Worm (Caenorhabditis elegans) whole organism, L4 larva: ENCODE measurements around the gene kin-9.

Experiments
- D1046.2 ChIP-seq: fragments of 200-800 bp; sonication (Bioruptor generic); IDR thresholded peaks from 2 replicates; pipeline ENCODE4 v1.3.6; 2022; ENCODE audit warnings: missing genetic modification characterization, missing compliant biosample characterization
- F26F4.8 ChIP-seq: fragments of 200-800 bp; sonication (Bioruptor generic); conservative IDR thresholded peaks from 2 replicates; pipeline ENCODE4 v1.3.6; 2022; ENCODE audit warnings: missing genetic modification characterization, missing compliant biosample characterization
- F37D6.2 ChIP-seq: sonication (generic microtip); optimal IDR thresholded peaks from 2 replicates; lab custom pipeline; 2016; ENCODE audit warnings: mild to moderate bottlenecking, missing genetic modification characterization, missing compliant biosample characterization
- F44E2.7 ChIP-seq: fragments of 200-800 bp; sonication (Bioruptor generic); IDR thresholded peaks from 2 replicates; pipeline ENCODE4 v2.1.2; 2022; ENCODE audit warnings: missing genetic modification characterization, missing compliant biosample characterization
- F49E8.2 ChIP-seq: sonication (generic microtip); optimal IDR thresholded peaks from 2 replicates; lab custom pipeline; 2016; ENCODE audit warnings: missing compliant biosample characterization, mild to moderate bottlenecking, missing genetic modification characterization, borderline replicate concordance
- R02D3.7 ChIP-seq: fragments of 150-350 bp; sonication (generic microtip); optimal IDR thresholded peaks from 3 replicates; lab custom pipeline; 2014; ENCODE audit warnings: missing biosample characterization, missing genetic modification characterization
- T20F7.1 ChIP-seq: fragments of 200-800 bp; sonication (Bioruptor generic); optimal IDR thresholded peaks from 2 replicates; lab custom pipeline; 2018; ENCODE audit warnings: mild to moderate bottlenecking, missing genetic modification characterization, missing compliant biosample characterization
- Y5F2A.4 ChIP-seq: fragments of 200-800 bp; sonication (Bioruptor generic); optimal IDR thresholded peaks from 2 replicates; lab custom pipeline; 2018; ENCODE audit warnings: mild to moderate bottlenecking, missing genetic modification characterization, missing compliant biosample characterization
- ZK337.2 ChIP-seq: fragments of 200-800 bp; sonication (Bioruptor generic); IDR thresholded peaks from 2 replicates; pipeline ENCODE4 v1.3.6; 2022; ENCODE audit warnings: missing genetic modification reagents, missing genetic modification characterization, missing compliant biosample characterization
- ZK546.5 ChIP-seq, 2 experiments: sonication (generic microtip); optimal IDR thresholded peaks; 2 replicates each; lab custom pipeline; 2017; ENCODE audit warnings: missing biosample characterization in 2 of 2, missing genetic modification characterization in 2 of 2
- ama-1 ChIP-seq: fragments of 150-350 bp; optimal IDR thresholded peaks from 2 replicates; lab custom pipeline; 2014; ENCODE audit warnings: inconsistent platforms, mixed read lengths
- arid-1 ChIP-seq: fragments of 200-800 bp; sonication (Bioruptor generic); conservative IDR thresholded peaks from 2 replicates; pipeline ENCODE4 v1.3.6; 2022; ENCODE audit warnings: missing genetic modification reagents, missing genetic modification characterization, missing compliant biosample characterization
- ceh-32 ChIP-seq: sonication (generic microtip); optimal IDR thresholded peaks from 2 replicates; lab custom pipeline; 2016; ENCODE audit warnings: mild to moderate bottlenecking, missing genetic modification characterization, missing compliant biosample characterization; ENCODE audit not compliant: poor library complexity
- ceh-44 ChIP-seq: fragments of 200-800 bp; sonication (Bioruptor generic); IDR thresholded peaks from 2 replicates; pipeline ENCODE4 v1.3.6; 2022; ENCODE audit warnings: missing genetic modification reagents, missing genetic modification characterization, missing compliant biosample characterization
- ces-1 ChIP-seq: fragments of 150-350 bp; sonication (generic microtip); optimal IDR thresholded peaks from 4 replicates; lab custom pipeline; 2014; ENCODE audit warnings: missing biosample characterization, missing genetic modification reagents, missing genetic modification characterization
- cey-2 ChIP-seq: sonication (generic microtip); optimal IDR thresholded peaks from 3 replicates; lab custom pipeline; 2017; ENCODE audit warnings: missing genetic modification characterization, mild to moderate bottlenecking, missing compliant biosample characterization, antibody characterized with exemption, borderline replicate concordance; ENCODE audit not compliant: insufficient read depth
- daf-16 ChIP-seq, 3 experiments: sonication (generic microtip); optimal IDR thresholded peaks; 2 replicates each; lab custom pipeline; 2016 to 2017; ENCODE audit warnings: missing genetic modification characterization in 3 of 3, missing genetic modification reagents in 3 of 3, mild to moderate bottlenecking in 2 of 3, missing compliant biosample characterization in 2 of 3, missing biosample characterization in 1 of 3, moderate library complexity in 1 of 3
- dmd-6 ChIP-seq: fragments of 200-800 bp; sonication (Bioruptor generic); IDR thresholded peaks from 2 replicates; pipeline ENCODE4 v1.3.6; 2022; ENCODE audit warnings: missing genetic modification reagents, missing genetic modification characterization, missing compliant biosample characterization
- dmd-8 ChIP-seq: fragments of 200-800 bp; sonication (Bioruptor generic); IDR thresholded peaks from 2 replicates; pipeline ENCODE4 v1.3.6; 2022; ENCODE audit warnings: missing genetic modification characterization, missing compliant biosample characterization
- dpl-1 ChIP-seq: fragments of 150-350 bp; optimal IDR thresholded peaks from 2 replicates; lab custom pipeline; 2014; ENCODE audit warnings: missing biosample characterization, missing genetic modification reagents, missing genetic modification characterization
- egl-27 ChIP-seq: sonication (generic microtip); optimal IDR thresholded peaks from 3 replicates; lab custom pipeline; 2017; ENCODE audit warnings: missing biosample characterization, missing genetic modification reagents, missing genetic modification characterization
- egl-43 ChIP-seq: fragments of 200-800 bp; sonication (Bioruptor generic); IDR thresholded peaks from 2 replicates; pipeline ENCODE4 v1.3.6; 2022; ENCODE audit warnings: missing genetic modification reagents, missing genetic modification characterization, missing compliant biosample characterization
- fos-1 ChIP-seq: fragments of 150-350 bp; optimal IDR thresholded peaks from 2 replicates; lab custom pipeline; 2014; ENCODE audit warnings: missing biosample characterization, missing genetic modification characterization
- gei-8 ChIP-seq: fragments of 200-800 bp; sonication (Bioruptor generic); optimal IDR thresholded peaks from 2 replicates; lab custom pipeline; 2018; ENCODE audit warnings: mild to moderate bottlenecking, missing genetic modification characterization, missing compliant biosample characterization
- hlh-11 ChIP-seq: fragments of 200-800 bp; sonication (Bioruptor generic); optimal IDR thresholded peaks from 2 replicates; lab custom pipeline; 2018; ENCODE audit warnings: mild to moderate bottlenecking, missing genetic modification characterization, missing compliant biosample characterization
- hmg-1.1 ChIP-seq: fragments of 200-800 bp; sonication (Bioruptor generic); IDR thresholded peaks from 2 replicates; pipeline ENCODE4 v1.3.6; 2022; ENCODE audit warnings: missing genetic modification reagents, missing genetic modification characterization, missing compliant biosample characterization
- lim-7 ChIP-seq: fragments of 200-800 bp; sonication (Bioruptor generic); IDR thresholded peaks from 2 replicates; pipeline ENCODE4 v1.3.6; 2022; ENCODE audit warnings: missing genetic modification characterization, missing compliant biosample characterization
- lin-13 ChIP-seq: fragments of 150-350 bp; optimal IDR thresholded peaks from 2 replicates; lab custom pipeline; 2014; ENCODE audit warnings: missing biosample characterization, missing genetic modification reagents, missing genetic modification characterization
- lin-29 ChIP-seq: fragments of 200-800 bp; sonication (Bioruptor generic); IDR thresholded peaks from 2 replicates; pipeline ENCODE4 v1.3.6; 2022; ENCODE audit warnings: missing genetic modification reagents, missing genetic modification characterization, missing compliant biosample characterization
- lin-39 ChIP-seq: fragments of 150-350 bp; optimal IDR thresholded peaks from 2 replicates; lab custom pipeline; 2014; ENCODE audit warnings: missing biosample characterization, missing genetic modification reagents, missing genetic modification characterization
- madf-5 ChIP-seq, 2 experiments: fragments of 200-800 bp; sonication (Bioruptor generic); IDR thresholded peaks; 2 replicates each; pipeline ENCODE4 v1.3.6; 2022; ENCODE audit warnings: missing compliant biosample characterization in 2 of 2, missing genetic modification characterization in 2 of 2
- madf-9 ChIP-seq: fragments of 200-800 bp; sonication (Bioruptor generic); conservative IDR thresholded peaks from 2 replicates; pipeline ENCODE4 v1.3.6; 2022; ENCODE audit warnings: missing genetic modification reagents, missing genetic modification characterization, missing compliant biosample characterization
- mes-2 ChIP-seq: sonication (generic microtip); optimal IDR thresholded peaks from 2 replicates; lab custom pipeline; 2016; ENCODE audit warnings: missing genotype, mild to moderate bottlenecking, missing genetic modification characterization, missing compliant biosample characterization; ENCODE audit not compliant: poor library complexity, severe bottlenecking
- mxl-2 ChIP-seq: fragments of 200-800 bp; sonication (Bioruptor generic); conservative IDR thresholded peaks from 2 replicates; pipeline ENCODE4 v1.3.6; 2022; ENCODE audit warnings: missing genetic modification reagents, missing genetic modification characterization, missing compliant biosample characterization
- nhr-10 ChIP-seq: fragments of 150-350 bp; optimal IDR thresholded peaks from 2 replicates; lab custom pipeline; 2014; ENCODE audit warnings: missing biosample characterization, missing genetic modification characterization
- nhr-11 ChIP-seq: fragments of 150-350 bp; optimal IDR thresholded peaks from 2 replicates; lab custom pipeline; 2014; ENCODE audit warnings: missing biosample characterization, missing genetic modification characterization
- nhr-111 ChIP-seq: fragments of 200-800 bp; sonication (Bioruptor generic); optimal IDR thresholded peaks from 2 replicates; lab custom pipeline; 2018; ENCODE audit warnings: mild to moderate bottlenecking, missing genetic modification characterization, missing compliant biosample characterization
- nhr-237 ChIP-seq: sonication (generic microtip); optimal IDR thresholded peaks from 2 replicates; lab custom pipeline; 2017; ENCODE audit warnings: missing biosample characterization, missing genetic modification characterization
- nhr-25 ChIP-seq: sonication (generic microtip); optimal IDR thresholded peaks from 2 replicates; lab custom pipeline; 2017; ENCODE audit warnings: missing genetic modification characterization, mild to moderate bottlenecking, missing compliant biosample characterization, antibody characterized with exemption, moderate library complexity, borderline replicate concordance; ENCODE audit not compliant: insufficient read depth
- nhr-41 ChIP-seq: fragments of 200-800 bp; sonication (Bioruptor generic); IDR thresholded peaks from 2 replicates; pipeline ENCODE4 v1.3.6; 2022; ENCODE audit warnings: missing genetic modification reagents, missing genetic modification characterization, missing compliant biosample characterization
- pqm-1 ChIP-seq: sonication (generic microtip); optimal IDR thresholded peaks from 2 replicates; lab custom pipeline; 2017; ENCODE audit warnings: missing biosample characterization, missing genetic modification characterization
- skn-1 ChIP-seq: fragments of 150-350 bp; optimal IDR thresholded peaks from 2 replicates; lab custom pipeline; 2014; ENCODE audit warnings: missing biosample characterization, missing genetic modification characterization
- snpc-1.2 ChIP-seq: fragments of 200-800 bp; sonication (Bioruptor generic); IDR thresholded peaks from 2 replicates; pipeline ENCODE4 v1.3.6; 2022; ENCODE audit warnings: missing genetic modification reagents, missing genetic modification characterization, missing compliant biosample characterization
- spr-1 ChIP-seq: sonication (generic microtip); optimal IDR thresholded peaks from 2 replicates; lab custom pipeline; 2016; ENCODE audit warnings: mild to moderate bottlenecking, missing genetic modification characterization, missing compliant biosample characterization
- spr-3 ChIP-seq: fragments of 200-800 bp; sonication (Bioruptor generic); optimal IDR thresholded peaks from 2 replicates; lab custom pipeline; 2018; ENCODE audit warnings: mild to moderate bottlenecking, missing genetic modification characterization, missing compliant biosample characterization
- tra-1 ChIP-seq: fragments of 200-800 bp; sonication (Bioruptor generic); IDR thresholded peaks from 2 replicates; pipeline ENCODE4 v1.3.6; 2022; ENCODE audit warnings: missing genetic modification reagents, missing genetic modification characterization, missing compliant biosample characterization
- unc-39 ChIP-seq: sonication (generic microtip); optimal IDR thresholded peaks from 2 replicates; lab custom pipeline; 2017; ENCODE audit warnings: missing biosample characterization, missing genetic modification characterization
- unc-62 ChIP-seq, 3 experiments: fragments of 150-350 bp in 1 of 3; sonication (generic microtip); optimal IDR thresholded peaks in 2 of 3; peaks in 1 of 3; 1 replicate in 1 of 3; 2 replicates in 2 of 3; lab custom pipeline; 2014 to 2017; ENCODE audit warnings: missing biosample characterization in 3 of 3, missing genetic modification characterization in 3 of 3, missing genetic modification reagents in 3 of 3, missing genotype in 1 of 3
- zag-1 ChIP-seq: fragments of 150-350 bp; optimal IDR thresholded peaks from 2 replicates; lab custom pipeline; 2014; ENCODE audit warnings: missing biosample characterization, missing genetic modification characterization

The kin-9 gene

DNA sequence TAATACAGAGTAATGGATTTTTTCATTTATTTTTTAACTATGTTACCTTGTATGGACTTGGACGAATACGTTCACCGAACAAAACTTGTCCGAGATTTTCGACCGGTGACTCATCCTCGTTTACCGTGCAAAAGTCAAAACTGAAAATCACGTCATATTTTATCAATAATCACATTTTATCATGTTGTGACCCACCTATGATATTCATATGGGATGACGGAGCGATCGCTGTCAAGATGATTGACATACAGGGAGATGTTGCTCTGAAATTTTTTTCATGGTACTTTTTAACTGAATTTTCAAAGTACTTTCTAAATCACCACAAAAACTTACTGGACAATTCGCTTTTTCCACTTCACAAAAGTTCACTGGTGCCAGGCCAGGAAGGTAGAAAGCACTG, 10.9 kb upstream of the kin-9 start:
- TF ChIP-seq dmd-6 (peak; percentile 81), F44E2.7 (GFP tag; lab: Robert Waterston, UW) (no peak)

- TF ChIP-seq nhr-10 (tag; lab: Kevin White, UChicago): no peak
- no peak for TF ChIP-seq lin-29
- no peak for TF ChIP-seq ceh-44
- TF ChIP-seq D1046.2: no peak
- TF ChIP-seq Y5F2A.4 (GFP tag; lab: Kevin White, UChicago): no peak
- TF ChIP-seq ces-1 (GFP tag; lab: Kevin White, UChicago): no peak
- no peak for TF ChIP-seq egl-43 (GFP tag; lab: Robert Waterston, UW)
- TF ChIP-seq nhr-41 (GFP tag; lab: Robert Waterston, UW): no peak
- no peak for TF ChIP-seq hmg-1.1 (GFP tag; lab: Robert Waterston, UW)
- no peak for TF ChIP-seq ama-1 (lab: Kevin White, UChicago)
- TF ChIP-seq cey-2 (tag; lab: Kevin White, UChicago): no peak
- peak; percentile 59 for TF ChIP-seq dpl-1 (GFP tag; lab: Kevin White, UChicago)
- no peak for TF ChIP-seq ZK546.5 (tag; optimal IDR thresholded peaks at IDR 0.05; lab: Kevin White, UChicago)
- TF ChIP-seq F49E8.2 (tag; lab: Kevin White, UChicago): no peak
- TF ChIP-seq lin-39 (tag; lab: Kevin White, UChicago): no peak
- TF ChIP-seq unc-39 (tag; lab: Kevin White, UChicago): no peak
- no peak for TF ChIP-seq nhr-237 (tag; lab: Kevin White, UChicago)
- TF ChIP-seq spr-3 (GFP tag; lab: Kevin White, UChicago): no peak
- no peak for TF ChIP-seq pqm-1
- TF ChIP-seq hlh-11 (tag; lab: Kevin White, UChicago): peak; percentile 32
- TF ChIP-seq zag-1: no peak
- TF ChIP-seq madf-5 (GFP tag; IDR thresholded peaks at IDR 0.05; lab: Robert Waterston, UW): no peak
- TF ChIP-seq lin-13 (GFP tag; lab: Kevin White, UChicago): peak; percentile 26
- no peak for TF ChIP-seq spr-1
- TF ChIP-seq egl-27: no peak
- peak; percentile 53 for TF ChIP-seq R02D3.7
- TF ChIP-seq T20F7.1 (GFP tag; lab: Kevin White, UChicago): no peak
- no peak for TF ChIP-seq skn-1
- no peak for TF ChIP-seq F37D6.2 (tag; lab: Kevin White, UChicago)
- TF ChIP-seq mxl-2: no peak
- TF ChIP-seq ceh-32 (tag; lab: Kevin White, UChicago): no peak
- TF ChIP-seq lim-7 (GFP tag; lab: Robert Waterston, UW): no peak
- no peak for TF ChIP-seq daf-16 (GFP tag; optimal IDR thresholded peaks at IDR 0.05; lab: Kevin White, UChicago)
- TF ChIP-seq daf-16 (tag; optimal IDR thresholded peaks at IDR 0.05; lab: Kevin White, UChicago): peak; percentile 51
- no peak for TF ChIP-seq ZK337.2
- TF ChIP-seq madf-9: no peak
- TF ChIP-seq nhr-11 (tag; lab: Kevin White, UChicago): no peak
- no peak for TF ChIP-seq fos-1 (tag; lab: Kevin White, UChicago)
- TF ChIP-seq arid-1 (GFP tag; lab: Robert Waterston, UW): 0 out of 2 replicates have a peak, but pooled peaks have one; percentile 15
- no peak for TF ChIP-seq dmd-8 (GFP tag; lab: Robert Waterston, UW)
- TF ChIP-seq nhr-25: peak; percentile 7
- no peak for TF ChIP-seq tra-1 (GFP tag; lab: Robert Waterston, UW)
- TF ChIP-seq snpc-1.2: no peak
- no peak for TF ChIP-seq nhr-111
- TF ChIP-seq gei-8: no peak
- TF ChIP-seq F26F4.8: no peak
- TF ChIP-seq unc-62 (GFP tag; optimal IDR thresholded peaks at IDR 0.05 in 1 of 2; lab: Kevin White, UChicago): no peak
- no peak for TF ChIP-seq unc-62 (tag; optimal IDR thresholded peaks at IDR 0.05; lab: Kevin White, UChicago)
- peak; percentile 77 for TF ChIP-seq mes-2 (tag; lab: Kevin White, UChicago)
These were observed 10.4 kb upstream of the kin-9 start, which contains the start of gene tag-123 for ce11 chrX:8422020-8422419. Gene tag-123, minus strand, starts transcription at chrX:8422055.
